Fruit fly (Drosophila melanogaster): ENCODE data around the gene hh.
A peak's percentile ranks its signal among the peaks of the same experiment; 100 is the strongest.

Gene hh

dm6 chr3R:23189958-23190900 lies 48.5 kb upstream of the hh start (continued):
- TF ChIP-seq luna (GFP tag; optimal IDR thresholded peaks at IDR 0.05): peak; percentile 33
- TF ChIP-seq CrebB (tag; optimal IDR thresholded peaks at IDR 0.05): peak; percentile 70
- peak; percentile 59 for TF ChIP-seq run (tag; optimal IDR thresholded peaks at IDR 0.05)
- no peak for TF ChIP-seq aop (GFP tag; IDR thresholded peaks at IDR 0.05)
- no peak for TF ChIP-seq CG12104 (GFP tag; optimal IDR thresholded peaks at IDR 0.05)
- no peak for TF ChIP-seq sens-2 (GFP tag; IDR thresholded peaks at IDR 0.05)
- peak; percentile 78 for TF ChIP-seq corto (GFP tag; optimal IDR thresholded peaks at IDR 0.05)
- TF ChIP-seq CG1647 (GFP tag; optimal IDR thresholded peaks at IDR 0.05): peak; percentile 41
- TF ChIP-seq lola (GFP tag; optimal IDR thresholded peaks at IDR 0.05): peak in 1 of 3 experiments; percentile 42
- peak; percentile 64; the same call in 1 of the 3 replicates for TF ChIP-seq so (GFP tag; IDR thresholded peaks at IDR 0.05)
- TF ChIP-seq CG2712 (tag; optimal IDR thresholded peaks at IDR 0.05): peak; percentile 76
- TF ChIP-seq Dfd (GFP tag; optimal IDR thresholded peaks at IDR 0.05): no peak
- peak; percentile 72 for TF ChIP-seq nmo (GFP tag; optimal IDR thresholded peaks at IDR 0.05)
- TF ChIP-seq CG31365 (tag; optimal IDR thresholded peaks at IDR 0.05): peak; percentile 51
- peak; percentile 9 for TF ChIP-seq CG34376 (GFP tag; optimal IDR thresholded peaks at IDR 0.05)
- TF ChIP-seq CG6854 (GFP tag; optimal IDR thresholded peaks at IDR 0.05): peak; percentile 8
- peak; percentile 34 for TF ChIP-seq repo (GFP tag; optimal IDR thresholded peaks at IDR 0.05)
- TF ChIP-seq CG9437 (GFP tag; optimal IDR thresholded peaks at IDR 0.05): peak; percentile 91
- TF ChIP-seq CG17568 (GFP tag; optimal IDR thresholded peaks at IDR 0.05): peak; percentile 66
- peak; percentile 42 for TF ChIP-seq trem (tag; optimal IDR thresholded peaks at IDR 0.05)
- TF ChIP-seq CG15601 (tag; optimal IDR thresholded peaks at IDR 0.05): peak; percentile 45
- peak; percentile 59; the same call in 1 of the 3 replicates for TF ChIP-seq H15 (GFP tag; IDR thresholded peaks at IDR 0.05)
- no peak for TF ChIP-seq Dref (GFP tag; IDR thresholded peaks at IDR 0.05)
- no peak for TF ChIP-seq CG17186 (GFP tag; optimal IDR thresholded peaks at IDR 0.05)
- peak; percentile 33 for TF ChIP-seq CG8089 (GFP tag; optimal IDR thresholded peaks at IDR 0.05)
- peak; percentile 90 for TF ChIP-seq lbe (GFP tag; optimal IDR thresholded peaks at IDR 0.05)
- no peak for TF ChIP-seq Stat92E (GFP tag; optimal IDR thresholded peaks at IDR 0.05)
- TF ChIP-seq CG2889 (GFP tag; IDR thresholded peaks at IDR 0.05): no peak
- TF ChIP-seq gro (GFP tag; optimal IDR thresholded peaks at IDR 0.05): peak; percentile 79
- TF ChIP-seq nerfin-1 (tag; optimal IDR thresholded peaks at IDR 0.05): peak; percentile 53
- no peak for TF ChIP-seq fru (optimal IDR thresholded peaks at IDR 0.05)
- TF ChIP-seq HLH3B (GFP tag; IDR thresholded peaks at IDR 0.05): peak; percentile 70
- 0 out of 3 replicates have a peak, but pooled peaks have one; percentile 15 for TF ChIP-seq jigr1 (GFP tag; IDR thresholded peaks at IDR 0.05)
- peak; percentile 71 for TF ChIP-seq nom (GFP tag; optimal IDR thresholded peaks at IDR 0.05)
- no peak for TF ChIP-seq BEAF-32 (GFP tag; optimal IDR thresholded peaks at IDR 0.05)
- peak; percentile 38 for TF ChIP-seq CG3995 (GFP tag; optimal IDR thresholded peaks at IDR 0.05)
- TF ChIP-seq CG6813 (GFP tag; optimal IDR thresholded peaks at IDR 0.05): peak; percentile 42
- peak; percentile 60 for TF ChIP-seq CG6765 (GFP tag; optimal IDR thresholded peaks at IDR 0.05)
- 0 out of 2 replicates have a peak, but pooled peaks have one; percentile 27 for TF ChIP-seq CG1024 (GFP tag; IDR thresholded peaks at IDR 0.05)
- peak; percentile 75 for TF ChIP-seq CG12659 (GFP tag; optimal IDR thresholded peaks at IDR 0.05)
- TF ChIP-seq BtbVII (GFP tag; optimal IDR thresholded peaks at IDR 0.05): peak; percentile 69
- TF ChIP-seq Doc2 (GFP tag; IDR thresholded peaks at IDR 0.05): no peak
- TF ChIP-seq CG2120 (GFP tag; optimal IDR thresholded peaks at IDR 0.05): peak; percentile 87
- TF ChIP-seq CG18011 (GFP tag; optimal IDR thresholded peaks at IDR 0.05): peak; percentile 36
- peak; percentile 55 for TF ChIP-seq CG9876 (GFP tag; optimal IDR thresholded peaks at IDR 0.05)
- peak in 1 of 2 experiments; percentile 90 for TF ChIP-seq eve (GFP tag; optimal IDR thresholded peaks at IDR 0.05)
- peak; percentile 74 for TF ChIP-seq lmd (GFP tag; IDR thresholded peaks at IDR 0.05)
- no peak; the same call in 1 of the 2 replicates for TF ChIP-seq CG13287 (GFP tag; IDR thresholded peaks at IDR 0.05; ENCODE audit: partially characterized antibody)

Measured in whole organism, embryonic.